Fruit fly (Drosophila melanogaster): ENCODE data around the gene CycT.
A peak's percentile ranks its signal among the peaks of the same experiment; 100 is the strongest.

CycT gene

dm6 chr3L:17531397-17531796 is 26.2 kb downstream of the CycT start (continued):
- no peak for TF ChIP-seq CG11695 (GFP tag; IDR thresholded peaks at IDR 0.05)
- TF ChIP-seq Doc2 (GFP tag; IDR thresholded peaks at IDR 0.05) = no peak
- no peak for TF ChIP-seq CG17328 (GFP tag; IDR thresholded peaks at IDR 0.05)
- no peak for TF ChIP-seq sens-2 (GFP tag; IDR thresholded peaks at IDR 0.05)
- TF ChIP-seq pfk (GFP tag; optimal IDR thresholded peaks at IDR 0.05) = peak; percentile 35
- TF ChIP-seq CG17829 (tag; optimal IDR thresholded peaks at IDR 0.05) = no peak
- TF ChIP-seq ac (GFP tag; optimal IDR thresholded peaks at IDR 0.05) = no peak
- TF ChIP-seq wdn (GFP tag; IDR thresholded peaks at IDR 0.05) = no peak
- peak; percentile 25 for TF ChIP-seq CG6813 (GFP tag; optimal IDR thresholded peaks at IDR 0.05)
- no peak for TF ChIP-seq Ets97D (GFP tag; optimal IDR thresholded peaks at IDR 0.05)
- TF ChIP-seq CoRest (tag; optimal IDR thresholded peaks at IDR 0.05) = no peak
- TF ChIP-seq CG30020 (tag; optimal IDR thresholded peaks at IDR 0.05) = no peak
- peak; percentile 28 for TF ChIP-seq CG13424 (tag; optimal IDR thresholded peaks at IDR 0.05)
- TF ChIP-seq D19B (GFP tag; optimal IDR thresholded peaks at IDR 0.05) = no peak
- no peak for TF ChIP-seq CG4730 (GFP tag; IDR thresholded peaks at IDR 0.05)
- no peak for TF ChIP-seq CG11085 (GFP tag; IDR thresholded peaks at IDR 0.05)
- TF ChIP-seq CG3838 (GFP tag; optimal IDR thresholded peaks at IDR 0.05) = no peak
- no peak for TF ChIP-seq grau (tag; optimal IDR thresholded peaks at IDR 0.05)
- no peak for TF ChIP-seq sqz (GFP tag; optimal IDR thresholded peaks at IDR 0.05)
- TF ChIP-seq CG10274 (GFP tag; optimal IDR thresholded peaks at IDR 0.05) = peak; percentile 81
- no peak for TF ChIP-seq dm (GFP tag; optimal IDR thresholded peaks at IDR 0.05)
- no peak for TF ChIP-seq CG31388 (GFP tag; optimal IDR thresholded peaks at IDR 0.05)
- no peak for TF ChIP-seq CG3726 (GFP tag; IDR thresholded peaks at IDR 0.05)
- no peak for TF ChIP-seq CG18011 (GFP tag; optimal IDR thresholded peaks at IDR 0.05)
- no peak for TF ChIP-seq CG15011 (GFP tag; optimal IDR thresholded peaks at IDR 0.05)
- TF ChIP-seq cad (GFP tag; optimal IDR thresholded peaks at IDR 0.05) = no peak
- TF ChIP-seq knrl (GFP tag; IDR thresholded peaks at IDR 0.05; ENCODE audit: partially characterized antibody) = no peak
- no peak for TF ChIP-seq Opbp (GFP tag; IDR thresholded peaks at IDR 0.05; ENCODE audit: partially characterized antibody)
- TF ChIP-seq CG31441 (GFP tag; IDR thresholded peaks at IDR 0.05) = no peak
- TF ChIP-seq BtbVII (GFP tag; optimal IDR thresholded peaks at IDR 0.05) = peak; percentile 58
- TF ChIP-seq CG13123 (GFP tag; optimal IDR thresholded peaks at IDR 0.05) = no peak
- no peak for TF ChIP-seq CG14667 (GFP tag; IDR thresholded peaks at IDR 0.05)
- no peak for TF ChIP-seq CG11504 (tag; optimal IDR thresholded peaks at IDR 0.05)
- TF ChIP-seq sens (GFP tag) = peak; percentile 44
- TF ChIP-seq jigr1 (GFP tag; IDR thresholded peaks at IDR 0.05) = no peak
- peak; percentile 15 for TF ChIP-seq CG17385 (GFP tag; optimal IDR thresholded peaks at IDR 0.05)
- no peak; the same call in 2 of the 3 replicates for TF ChIP-seq ci (GFP tag; IDR thresholded peaks at IDR 0.05)
- TF ChIP-seq tna (GFP tag; IDR thresholded peaks at IDR 0.05; ENCODE audit: partially characterized antibody) = no peak
- no peak for TF ChIP-seq CG14860 (GFP tag; IDR thresholded peaks at IDR 0.05; ENCODE audit: partially characterized antibody)
- no peak for TF ChIP-seq Taf1 (GFP tag; IDR thresholded peaks at IDR 0.05)
- TF ChIP-seq CG2116 (GFP tag; optimal IDR thresholded peaks at IDR 0.05) = no peak
- no peak for TF ChIP-seq CG8359 (GFP tag; optimal IDR thresholded peaks at IDR 0.05; ENCODE audit: borderline replicate concordance)
- no peak for TF ChIP-seq sob (GFP tag; IDR thresholded peaks at IDR 0.05)
- no peak for TF ChIP-seq Eip74EF (GFP tag; optimal IDR thresholded peaks at IDR 0.05)
- no peak for TF ChIP-seq Dll (GFP tag; IDR thresholded peaks at IDR 0.05; ENCODE audit: partially characterized antibody)
- no peak for TF ChIP-seq fd64A (GFP tag; optimal IDR thresholded peaks at IDR 0.05)
- no peak for TF ChIP-seq Sry-β (GFP tag; optimal IDR thresholded peaks at IDR 0.05)
- TF ChIP-seq CG18619 (GFP tag; optimal IDR thresholded peaks at IDR 0.05) = no peak
- no peak for TF ChIP-seq CG15601 (tag; optimal IDR thresholded peaks at IDR 0.05)
- TF ChIP-seq CG12942 (GFP tag; optimal IDR thresholded peaks at IDR 0.05) = no peak
- peak; percentile 40 for TF ChIP-seq CrebB (tag; optimal IDR thresholded peaks at IDR 0.05)
